Fruit fly (Drosophila melanogaster): Measurements from ENCODE around the gene YL-1.

YL-1 gene

dm6 chr2L:10976046-10976863 lies 6.0 kb downstream of the YL-1 start, which contains the start of the genes ATPsynG and SCAR:
TSS of gene ATPsynG (minus strand) at chr2L:10976399.
TSS of gene SCAR (plus strand) at chr2L:10976772.
- TF ChIP-seq nmo (GFP tag; optimal IDR thresholded peaks at IDR 0.05), result peak; percentile 32
- peak; percentile 13 for TF ChIP-seq Meics (GFP tag; optimal IDR thresholded peaks at IDR 0.05)
- TF ChIP-seq row (GFP tag; IDR thresholded peaks at IDR 0.05), result peak; percentile 51; the same call in 1 of the 3 replicates
- TF ChIP-seq CG8388 (GFP tag; optimal IDR thresholded peaks at IDR 0.05), result peak; percentile 16
- TF ChIP-seq CG9797 (GFP tag; optimal IDR thresholded peaks at IDR 0.05), result peak; percentile 52
- TF ChIP-seq CG18599 (GFP tag; optimal IDR thresholded peaks at IDR 0.05), result no peak
- TF ChIP-seq MBD-R2 (GFP tag; IDR thresholded peaks at IDR 0.05), result peak; percentile 46
- peak; percentile 49; the same call in 2 of the 3 replicates for TF ChIP-seq CG17361 (GFP tag; IDR thresholded peaks at IDR 0.05)
- TF ChIP-seq Fer2 (tag; optimal IDR thresholded peaks at IDR 0.05), result no peak
- no peak for TF ChIP-seq Spps (tag; optimal IDR thresholded peaks at IDR 0.05)
- peak; percentile 44 for TF ChIP-seq CG12391 (tag; optimal IDR thresholded peaks at IDR 0.05)
- no peak for TF ChIP-seq Dip3 (GFP tag; optimal IDR thresholded peaks at IDR 0.05)
- TF ChIP-seq CG32772 (GFP tag; IDR thresholded peaks at IDR 0.05), result no peak
- TF ChIP-seq MESR4 (GFP tag; optimal IDR thresholded peaks at IDR 0.05), result peak; percentile 94
- TF ChIP-seq CG13775 (GFP tag; optimal IDR thresholded peaks at IDR 0.05), result peak; percentile 21
- TF ChIP-seq CG17829 (tag; optimal IDR thresholded peaks at IDR 0.05), result peak; percentile 22
- TF ChIP-seq phol (tag; optimal IDR thresholded peaks at IDR 0.05), result peak; percentile 31
- TF ChIP-seq Ets65A (GFP tag), result peak; percentile 29
- peak; percentile 29 for TF ChIP-seq CG8924 (tag; optimal IDR thresholded peaks at IDR 0.05)
- no peak for TF ChIP-seq CG4730 (GFP tag; IDR thresholded peaks at IDR 0.05)
- TF ChIP-seq ftz-f1 (GFP tag; optimal IDR thresholded peaks at IDR 0.05), result peak; percentile 31
- no peak for TF ChIP-seq tx (GFP tag; optimal IDR thresholded peaks at IDR 0.05)
- peak; percentile 79 for TF ChIP-seq YL-1 (GFP tag; optimal IDR thresholded peaks at IDR 0.05)
- no peak for TF ChIP-seq Oaz (GFP tag; IDR thresholded peaks at IDR 0.05)
- TF ChIP-seq trem (tag; optimal IDR thresholded peaks at IDR 0.05), result peak; percentile 30
- TF ChIP-seq CG14014 (GFP tag; IDR thresholded peaks at IDR 0.05), result no peak
- peak; percentile 58 for TF ChIP-seq CG30020 (tag; optimal IDR thresholded peaks at IDR 0.05)
- TF ChIP-seq Myb (GFP tag; optimal IDR thresholded peaks at IDR 0.05), result peak; percentile 11
- peak; percentile 41 for TF ChIP-seq stwl (tag; optimal IDR thresholded peaks at IDR 0.05)
- TF ChIP-seq CG3281 (GFP tag; optimal IDR thresholded peaks at IDR 0.05), result peak; percentile 98
- peak in 1 of 2 experiments; percentile 98 for TF ChIP-seq Pdp1 (GFP tag; optimal IDR thresholded peaks at IDR 0.05)
- peak; percentile 14 for TF ChIP-seq BEAF-32 (GFP tag; optimal IDR thresholded peaks at IDR 0.05)
- no peak for TF ChIP-seq sug (tag; optimal IDR thresholded peaks at IDR 0.05)
- TF ChIP-seq onecut (GFP tag; IDR thresholded peaks at IDR 0.05), result peak; percentile 95
- TF ChIP-seq CG15601 (tag; optimal IDR thresholded peaks at IDR 0.05), result peak; percentile 5
- no peak for TF ChIP-seq Dek (tag; optimal IDR thresholded peaks at IDR 0.05)
- peak; percentile 1 for TF ChIP-seq CG15514 (GFP tag; optimal IDR thresholded peaks at IDR 0.05)
- TF ChIP-seq Dbx (GFP tag; IDR thresholded peaks at IDR 0.05), result peak; percentile 34; the same call in 1 of the 3 replicates
- peak; percentile 32 for TF ChIP-seq CG2712 (tag; optimal IDR thresholded peaks at IDR 0.05)
- TF ChIP-seq bbx (GFP tag; IDR thresholded peaks at IDR 0.05; ENCODE audit: partially characterized antibody), result no peak
- peak in 1 of 3 experiments; percentile 4 for TF ChIP-seq lola (GFP tag; optimal IDR thresholded peaks at IDR 0.05)
- no peak for TF ChIP-seq sob (GFP tag; IDR thresholded peaks at IDR 0.05)
- TF ChIP-seq pzg (GFP tag; optimal IDR thresholded peaks at IDR 0.05), result peak; percentile 38
- TF ChIP-seq Elba2 (GFP tag; optimal IDR thresholded peaks at IDR 0.05), result peak; percentile 50
- TF ChIP-seq Tbp (GFP tag; optimal IDR thresholded peaks at IDR 0.05), result no peak
- peak; percentile 56 for TF ChIP-seq Dref (GFP tag; IDR thresholded peaks at IDR 0.05)
- TF ChIP-seq Scr (GFP tag; IDR thresholded peaks at IDR 0.05; ENCODE audit: partially characterized antibody), result peak; percentile 32; the same call in 1 of the 2 replicates
- TF ChIP-seq CG14710 (tag; optimal IDR thresholded peaks at IDR 0.05), result peak; percentile 47
